Worm (Caenorhabditis elegans) whole organism, L3 larva: ENCODE measurements around the gene T23B5.3.
"Not testable (repeated sequence)": the region's sequence is repeated elsewhere in the genome, so short reads cannot be mapped to it uniquely, and the experiment has no call there.

Experiments
- R02D3.7 ChIP-seq: fragments of 150-350 bp; optimal IDR thresholded peaks from 2 replicates; lab custom pipeline; 2014; ENCODE audit warnings: missing biosample characterization, missing genetic modification characterization
- ZK546.5 ChIP-seq: sonication (generic microtip); optimal IDR thresholded peaks from 2 replicates; lab custom pipeline; 2017; ENCODE audit warnings: missing biosample characterization, missing genetic modification characterization
- ama-1 ChIP-seq: fragments of 150-350 bp; optimal IDR thresholded peaks from 2 replicates; lab custom pipeline; 2018
- ceh-16 ChIP-seq: sonication (generic microtip); optimal IDR thresholded peaks from 2 replicates; lab custom pipeline; 2017; ENCODE audit warnings: missing biosample characterization, missing genetic modification characterization
- ceh-28 ChIP-seq: fragments of 150-350 bp; optimal IDR thresholded peaks from 2 replicates; lab custom pipeline; 2014; ENCODE audit warnings: missing biosample characterization, missing genetic modification reagents, missing genetic modification characterization
- ceh-9 ChIP-seq: sonication (generic microtip); optimal IDR thresholded peaks from 2 replicates; lab custom pipeline; 2018; ENCODE audit warnings: missing biosample characterization, missing genetic modification characterization
- daf-12 ChIP-seq: fragments of 150-350 bp; optimal IDR thresholded peaks from 2 replicates; lab custom pipeline; 2014; ENCODE audit warnings: missing biosample characterization, missing genetic modification reagents, missing genetic modification characterization
- egl-27 ChIP-seq: sonication (generic microtip); optimal IDR thresholded peaks from 4 replicates; lab custom pipeline; 2017; ENCODE audit warnings: missing biosample characterization, missing genetic modification reagents, missing genetic modification characterization
- egl-5 ChIP-seq: fragments of 150-350 bp; optimal IDR thresholded peaks from 2 replicates; lab custom pipeline; 2017; ENCODE audit warnings: missing biosample characterization, missing genetic modification reagents, missing genetic modification characterization, inconsistent platforms
- elt-2 ChIP-seq: sonication (generic microtip); optimal IDR thresholded peaks from 2 replicates; lab custom pipeline; 2016; ENCODE audit warnings: missing genetic modification reagents, mild to moderate bottlenecking, missing genetic modification characterization, missing compliant biosample characterization
- fkh-10 ChIP-seq: sonication (generic microtip); optimal IDR thresholded peaks from 2 replicates; lab custom pipeline; 2017; ENCODE audit warnings: missing biosample characterization, missing genetic modification reagents, missing genetic modification characterization
- fkh-2 ChIP-seq: fragments of 150-350 bp; optimal IDR thresholded peaks from 2 replicates; lab custom pipeline; 2014; ENCODE audit warnings: missing biosample characterization, missing genetic modification reagents, missing genetic modification characterization
- hmg-11 ChIP-seq: sonication (generic microtip); optimal IDR thresholded peaks from 2 replicates; lab custom pipeline; 2016; ENCODE audit warnings: missing genetic modification characterization, missing compliant biosample characterization
- jun-1 ChIP-seq: fragments of 150-350 bp; optimal IDR thresholded peaks from 2 replicates; lab custom pipeline; 2014; ENCODE audit warnings: missing biosample characterization, missing genetic modification reagents, missing genetic modification characterization
- lin-15B ChIP-seq: fragments of 150-350 bp; optimal IDR thresholded peaks from 2 replicates; lab custom pipeline; 2014; ENCODE audit warnings: missing biosample characterization, missing genetic modification characterization
- lin-39 ChIP-seq: fragments of 150-350 bp; optimal IDR thresholded peaks from 2 replicates; lab custom pipeline; 2018; ENCODE audit warnings: missing biosample characterization, missing genetic modification reagents, missing genetic modification characterization
- lsy-12 ChIP-seq: sonication (generic microtip); optimal IDR thresholded peaks from 2 replicates; lab custom pipeline; 2016; ENCODE audit warnings: mild to moderate bottlenecking, missing genetic modification characterization, missing compliant biosample characterization
- mml-1 ChIP-seq: fragments of 150-350 bp; sonication (generic microtip); optimal IDR thresholded peaks from 3 replicates; lab custom pipeline; 2014; ENCODE audit warnings: missing biosample characterization, missing genetic modification characterization
- nfya-1 ChIP-seq: sonication (generic microtip); optimal IDR thresholded peaks from 2 replicates; lab custom pipeline; 2017; ENCODE audit warnings: missing genetic modification characterization, mild to moderate bottlenecking, missing compliant biosample characterization, antibody characterized with exemption, moderate library complexity; ENCODE audit not compliant: insufficient read depth
- nhr-23 ChIP-seq: fragments of 150-350 bp; optimal IDR thresholded peaks from 2 replicates; lab custom pipeline; 2014; ENCODE audit warnings: missing biosample characterization, missing genetic modification reagents, missing genetic modification characterization
- nhr-43 ChIP-seq: sonication (generic microtip); optimal IDR thresholded peaks from 2 replicates; lab custom pipeline; 2016; ENCODE audit warnings: mild to moderate bottlenecking, missing genetic modification characterization, missing compliant biosample characterization; ENCODE audit not compliant: poor library complexity, severe bottlenecking
- nhr-76 ChIP-seq: fragments of 150-350 bp; sonication (generic microtip); optimal IDR thresholded peaks from 5 replicates; lab custom pipeline; 2014; ENCODE audit warnings: missing biosample characterization, missing genetic modification characterization
- nhr-77 ChIP-seq: fragments of 150-350 bp; optimal IDR thresholded peaks from 2 replicates; lab custom pipeline; 2014; ENCODE audit warnings: missing biosample characterization, missing genetic modification characterization
- sea-2 ChIP-seq: fragments of 150-350 bp; sonication (generic microtip); optimal IDR thresholded peaks from 4 replicates; lab custom pipeline; 2014; ENCODE audit warnings: missing biosample characterization, missing genetic modification reagents, missing genetic modification characterization
- snpc-4 ChIP-seq: fragments of 150-350 bp; optimal IDR thresholded peaks from 2 replicates; lab custom pipeline; 2014; ENCODE audit warnings: missing biosample characterization, missing genetic modification characterization
- unc-39 ChIP-seq: sonication (generic microtip); optimal IDR thresholded peaks from 4 replicates; lab custom pipeline; 2017; ENCODE audit warnings: missing biosample characterization, missing genetic modification characterization
- unc-62 ChIP-seq: fragments of 150-350 bp; sonication (generic microtip); optimal IDR thresholded peaks from 4 replicates; lab custom pipeline; 2014; ENCODE audit warnings: missing biosample characterization, missing genetic modification reagents, missing genetic modification characterization
- ztf-11 ChIP-seq: fragments of 150-350 bp; optimal IDR thresholded peaks from 2 replicates; lab custom pipeline; 2014; ENCODE audit warnings: missing biosample characterization, missing genetic modification characterization
- ztf-4 ChIP-seq: fragments of 150-350 bp; optimal IDR thresholded peaks from 2 replicates; lab custom pipeline; 2014; ENCODE audit warnings: missing biosample characterization, missing genetic modification characterization

The T23B5.3 gene

DNA sequence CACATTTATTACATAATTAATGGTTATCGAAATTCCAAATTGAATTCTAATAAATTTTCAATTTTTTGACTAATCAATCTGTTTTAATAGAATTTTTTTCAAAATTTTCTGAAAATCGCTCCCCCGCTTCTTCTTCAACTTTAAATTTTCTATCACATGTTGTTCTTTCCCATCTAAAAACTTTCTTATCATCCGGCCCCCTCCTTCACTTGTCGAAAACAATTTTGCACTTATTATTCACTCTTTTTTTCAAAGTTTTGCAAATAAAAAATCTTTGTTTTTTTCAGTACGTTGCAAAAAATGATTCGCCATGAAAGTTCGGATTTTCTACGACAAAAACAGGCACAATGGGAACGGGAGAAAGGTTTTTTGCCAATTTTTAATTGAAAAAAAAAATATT is at the start of gene T23B5.3:
T23B5.3 (plus strand) TSS at position 301 of the 400 bp plus-strand sequence.
- TF ChIP-seq elt-2 (tag; lab: Kevin White, UChicago) (no peak), nhr-23 (no peak), ceh-28 (tag; lab: Kevin White, UChicago) (no peak), nhr-43 (tag; lab: Kevin White, UChicago) (no peak), ZK546.5 (no peak), ztf-11 (tag; lab: Kevin White, UChicago) (no peak), sea-2 (no peak), unc-39 (tag; lab: Kevin White, UChicago) (no peak), fkh-10 (GFP tag; lab: Kevin White, UChicago) (no peak), ceh-16 (tag; lab: Kevin White, UChicago) (no peak), egl-27 (tag; lab: Kevin White, UChicago) (no peak), egl-5 (tag; lab: Kevin White, UChicago) (no peak), daf-12 (tag; lab: Kevin White, UChicago) (no peak), ceh-9 (no peak), mml-1 (tag; lab: Kevin White, UChicago) (no peak), nhr-77 (tag; lab: Kevin White, UChicago) (no peak), unc-62 (no peak), ama-1 (no peak)

DNA sequence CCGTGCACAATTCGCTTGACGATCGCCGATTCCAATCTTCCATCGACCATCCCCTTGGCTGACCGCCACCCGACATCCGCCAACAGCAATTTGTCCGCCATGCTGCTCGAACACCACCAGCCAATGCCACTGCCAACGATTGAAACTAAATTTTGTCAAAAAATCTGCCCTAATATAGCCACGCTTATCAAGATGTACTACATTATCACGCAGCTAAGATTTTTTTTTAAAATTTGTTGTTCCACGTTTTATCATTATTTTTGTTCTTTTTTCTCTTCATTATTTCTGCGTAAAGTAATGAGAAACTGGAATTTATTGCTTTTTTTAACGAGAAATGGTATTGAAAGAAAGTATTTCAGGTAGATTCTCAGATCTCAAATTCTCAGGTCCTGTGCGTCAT is 49.2 kb upstream of the T23B5.3 start, which contains the start of gene C26H9A.3:
C26H9A.3 (minus strand) TSS at position 101 of the 400 bp plus-strand sequence.
- TF ChIP-seq lin-39 (tag; lab: Kevin White, UChicago); nhr-76; nhr-77 (tag; lab: Kevin White, UChicago): not testable (repeated sequence)

DNA sequence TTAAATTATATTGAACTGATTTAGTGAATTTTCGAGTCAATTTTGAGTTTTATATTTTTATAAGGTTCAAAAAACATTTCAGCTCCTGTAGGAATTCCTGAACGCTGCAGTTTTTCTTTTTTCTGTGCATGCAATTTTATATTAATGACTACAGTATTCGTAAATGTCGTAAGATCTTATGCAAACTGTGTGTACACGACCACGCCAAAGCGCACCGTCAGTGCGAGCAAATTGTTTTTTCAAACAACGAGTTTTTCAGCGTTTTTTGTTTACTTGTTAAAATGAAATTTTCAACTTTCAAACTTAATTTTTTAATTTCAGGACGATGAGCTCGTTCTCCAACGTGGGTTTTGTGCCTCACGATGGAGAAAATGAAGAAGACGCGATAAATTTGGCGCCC is 48.3 kb upstream of the T23B5.3 start, which contains the start of gene vha-7:
vha-7 (plus strand) TSS at position 326 of the 400 bp plus-strand sequence.
- TF ChIP-seq egl-5 (tag; lab: Kevin White, UChicago) (no peak), egl-27 (tag; lab: Kevin White, UChicago) (no peak), fkh-2 (tag; lab: Kevin White, UChicago) (no peak), nhr-76 (no peak), sea-2 (no peak), ama-1 (no peak), ceh-28 (tag; lab: Kevin White, UChicago) (no peak), jun-1 (no peak), snpc-4 (tag; lab: Kevin White, UChicago) (no peak)

DNA sequence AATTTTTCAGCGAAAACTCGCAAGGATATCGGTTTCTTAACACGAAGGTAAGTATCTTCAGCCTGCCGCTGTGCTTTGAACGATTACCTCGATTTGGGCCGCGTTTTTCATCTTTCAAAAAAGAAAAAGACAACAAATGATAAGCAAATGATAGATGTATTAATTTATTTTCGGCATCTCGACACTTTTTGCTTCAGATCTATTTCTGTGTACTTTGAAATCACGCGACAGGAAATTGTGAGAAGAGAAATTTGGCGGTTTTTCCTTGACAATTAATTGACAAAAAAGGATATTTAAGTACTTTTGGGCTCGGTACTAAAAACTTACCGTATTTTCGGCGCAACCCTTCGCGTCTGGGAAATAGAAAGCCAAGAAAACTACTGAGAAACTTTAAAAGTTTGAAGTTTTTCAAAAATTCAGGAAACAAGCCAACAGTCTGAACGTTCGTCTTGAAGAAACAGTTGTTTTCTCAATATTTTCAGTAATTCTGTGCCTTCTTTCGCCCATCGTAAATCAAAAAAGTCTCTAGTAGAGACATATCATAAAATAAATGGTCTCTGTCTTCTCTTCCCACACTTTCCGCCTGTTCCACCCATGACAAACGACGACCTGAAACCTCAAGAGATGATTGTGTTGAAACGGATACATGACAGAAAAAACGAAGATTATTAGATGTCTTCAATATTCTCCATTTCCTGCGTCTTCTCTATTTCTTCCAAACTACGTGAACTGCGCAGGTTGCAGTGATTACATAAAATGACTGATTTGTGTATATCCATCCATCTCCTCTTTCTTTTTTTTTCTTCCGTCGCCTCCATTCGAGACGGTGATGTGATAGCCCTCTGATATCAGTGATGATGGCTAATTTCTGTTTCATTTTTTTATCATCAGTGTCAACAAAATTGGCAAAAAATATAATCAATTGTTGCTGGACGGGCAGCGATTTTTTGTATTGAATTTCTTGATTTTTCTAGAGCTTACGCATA is 47.3 kb upstream of the T23B5.3 start:
- no peak for TF ChIP-seq R02D3.7 (tag; lab: Kevin White, UChicago)
- TF ChIP-seq nhr-23: peak; percentile 14
- TF ChIP-seq fkh-10 (GFP tag; lab: Kevin White, UChicago): no peak
- no peak for TF ChIP-seq lsy-12 (tag; lab: Kevin White, UChicago)

DNA sequence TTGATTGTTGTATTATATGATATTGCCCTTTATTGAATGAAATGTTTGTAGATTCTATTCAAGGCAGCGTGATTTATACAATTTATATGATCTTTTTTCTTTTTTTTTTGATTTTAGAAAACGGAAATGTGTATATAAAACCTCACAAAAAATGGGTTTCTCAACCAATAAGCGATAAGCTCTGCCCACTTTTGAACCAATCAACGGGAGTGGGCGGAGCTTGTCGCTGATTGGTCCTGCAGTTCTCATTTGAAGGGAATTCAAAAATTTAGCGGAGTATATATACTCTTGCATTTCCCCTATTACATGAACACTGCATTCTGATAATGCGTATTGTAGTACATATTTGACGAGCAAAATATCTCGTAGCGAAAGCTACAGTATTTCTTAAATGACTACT is 37.9 kb upstream of the T23B5.3 start:
- TF ChIP-seq unc-39 (tag; lab: Kevin White, UChicago) (no peak), nfya-1 (tag; lab: Kevin White, UChicago) (peak; percentile 92)

DNA sequence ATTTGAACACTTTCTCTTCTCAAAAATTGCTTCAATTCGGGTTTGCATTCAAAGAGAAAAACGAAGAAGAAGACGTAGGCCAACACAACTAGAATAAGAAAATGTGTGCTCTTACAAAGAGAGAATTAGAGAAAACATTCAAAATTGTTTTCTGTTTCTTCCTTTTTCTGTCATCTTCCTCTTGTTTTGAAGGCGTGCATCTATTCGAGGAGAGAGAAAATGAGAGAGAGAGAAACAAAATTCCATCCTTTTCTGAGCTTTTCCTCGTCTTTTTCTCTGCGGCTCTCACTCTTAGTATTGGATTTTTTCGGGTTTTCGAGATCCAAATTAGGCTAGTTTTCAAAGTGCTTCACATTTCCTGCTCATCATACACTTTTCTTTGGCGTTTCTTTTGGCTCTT is 36.9 kb upstream of the T23B5.3 start:
- peak; percentile 73 for TF ChIP-seq nfya-1 (tag; lab: Kevin White, UChicago)
- peak; percentile 62 for TF ChIP-seq lin-15B
- no peak for TF ChIP-seq lsy-12 (tag; lab: Kevin White, UChicago)
- TF ChIP-seq hmg-11: peak; percentile 41
- peak; percentile 92 for TF ChIP-seq fkh-10 (GFP tag; lab: Kevin White, UChicago)
- peak; percentile 10 for TF ChIP-seq snpc-4 (tag; lab: Kevin White, UChicago)
- TF ChIP-seq lin-39 (tag; lab: Kevin White, UChicago): peak; percentile 1
- TF ChIP-seq ztf-4: no peak
